Fruit fly (Drosophila melanogaster): ENCODE measurements around the gene CG18599.

Gene CG18599

dm6 chr3R:18311368-18311919 lies 43.9 kb downstream of the CG18599 start (continued):
- TF ChIP-seq CG13894 (tag; optimal IDR thresholded peaks at IDR 0.05) (peak; percentile 50), Hr51 (GFP tag; optimal IDR thresholded peaks at IDR 0.05) (peak in 1 of 2 experiments; percentile 76), CG4617 (GFP tag; optimal IDR thresholded peaks at IDR 0.05; ENCODE audit: borderline replicate concordance) (no peak), Awh (GFP tag; IDR thresholded peaks at IDR 0.05) (no peak), bsh (GFP tag; optimal IDR thresholded peaks at IDR 0.05) (peak; percentile 53 to 67), shn (GFP tag; optimal IDR thresholded peaks at IDR 0.05) (peak; percentile 2), CG17328 (GFP tag; IDR thresholded peaks at IDR 0.05) (peak; percentile 35; the same call in 1 of the 2 replicates), abd-A (tag; optimal IDR thresholded peaks at IDR 0.05) (peak; percentile 97), CG17359 (tag; optimal IDR thresholded peaks at IDR 0.05) (peak; percentile 52), Atf6 (GFP tag; IDR thresholded peaks at IDR 0.05) (no peak), D (optimal IDR thresholded peaks at IDR 0.05) (no peak), D (GFP tag; optimal IDR thresholded peaks at IDR 0.05) (peak; percentile 81), Gsc (GFP tag; IDR thresholded peaks at IDR 0.05) (no peak), CG6175 (GFP tag; IDR thresholded peaks at IDR 0.05) (peak; percentile 76; the same call in 2 of the 3 replicates), tio (GFP tag; optimal IDR thresholded peaks at IDR 0.05) (peak; percentile 62), CG16815 (GFP tag; optimal IDR thresholded peaks at IDR 0.05) (peak; percentile 44), Optix (GFP tag; IDR thresholded peaks at IDR 0.05) (peak; percentile 61; the same call in 1 of the 3 replicates), YL-1 (GFP tag; optimal IDR thresholded peaks at IDR 0.05) (no peak), CG11398 (GFP tag; optimal IDR thresholded peaks at IDR 0.05) (no peak), vfl (GFP tag; optimal IDR thresholded peaks at IDR 0.05) (no peak), gem (tag; optimal IDR thresholded peaks at IDR 0.05) (peak; percentile 83), CG8765 (GFP tag; IDR thresholded peaks at IDR 0.05) (peak; percentile 29; the same call in 1 of the 2 replicates), CG11723 (GFP tag; optimal IDR thresholded peaks at IDR 0.05) (peak; percentile 71), CG12659 (GFP tag; optimal IDR thresholded peaks at IDR 0.05) (peak; percentile 49), CG17829 (tag; optimal IDR thresholded peaks at IDR 0.05) (peak; percentile 68), CG15269 (tag; optimal IDR thresholded peaks at IDR 0.05) (peak; percentile 67), Dref (GFP tag; IDR thresholded peaks at IDR 0.05) (no peak), CG1024 (GFP tag; IDR thresholded peaks at IDR 0.05) (no peak), run (tag; optimal IDR thresholded peaks at IDR 0.05) (peak; percentile 9), CG9876 (GFP tag; optimal IDR thresholded peaks at IDR 0.05) (peak; percentile 24), CG30020 (tag; optimal IDR thresholded peaks at IDR 0.05) (no peak), dysf (GFP tag; IDR thresholded peaks at IDR 0.05) (no peak), CG3407 (GFP tag; optimal IDR thresholded peaks at IDR 0.05) (peak; percentile 86), slou (GFP tag; optimal IDR thresholded peaks at IDR 0.05) (no peak), gsb-n (tag; optimal IDR thresholded peaks at IDR 0.05) (peak; percentile 65), Spps (tag; optimal IDR thresholded peaks at IDR 0.05) (no peak), sima (GFP tag; optimal IDR thresholded peaks at IDR 0.05) (no peak), ap (GFP tag; IDR thresholded peaks at IDR 0.05) (no peak), Dad (GFP tag; optimal IDR thresholded peaks at IDR 0.05) (no peak), gce (GFP tag; IDR thresholded peaks at IDR 0.05) (0 out of 3 replicates have a peak, but pooled peaks have one; percentile 70), pita (GFP tag; optimal IDR thresholded peaks at IDR 0.05) (no peak), CG18011 (GFP tag; optimal IDR thresholded peaks at IDR 0.05) (peak; percentile 24), CG7745 (tag; optimal IDR thresholded peaks at IDR 0.05) (no peak), sug (tag; optimal IDR thresholded peaks at IDR 0.05) (peak; percentile 23), pfk (GFP tag; optimal IDR thresholded peaks at IDR 0.05) (no peak), CG10431 (GFP tag; optimal IDR thresholded peaks at IDR 0.05) (peak; percentile 37), cad (GFP tag; optimal IDR thresholded peaks at IDR 0.05) (no peak), Aef1 (GFP tag; IDR thresholded peaks at IDR 0.05) (0 out of 3 replicates have a peak, but pooled peaks have one; percentile 36), pan (optimal IDR thresholded peaks at IDR 0.05) (no peak), pan (GFP tag; optimal IDR thresholded peaks at IDR 0.05 in 1 of 2, IDR thresholded peaks at IDR 0.05 in 1 of 2) (peak in 1 of 2 experiments; percentile 14), Deaf1 (tag; optimal IDR thresholded peaks at IDR 0.05) (peak; percentile 21)

Measured in whole organism, embryonic.